Worm (Caenorhabditis elegans): ENCODE results near the gene eat-20.

DNA sequence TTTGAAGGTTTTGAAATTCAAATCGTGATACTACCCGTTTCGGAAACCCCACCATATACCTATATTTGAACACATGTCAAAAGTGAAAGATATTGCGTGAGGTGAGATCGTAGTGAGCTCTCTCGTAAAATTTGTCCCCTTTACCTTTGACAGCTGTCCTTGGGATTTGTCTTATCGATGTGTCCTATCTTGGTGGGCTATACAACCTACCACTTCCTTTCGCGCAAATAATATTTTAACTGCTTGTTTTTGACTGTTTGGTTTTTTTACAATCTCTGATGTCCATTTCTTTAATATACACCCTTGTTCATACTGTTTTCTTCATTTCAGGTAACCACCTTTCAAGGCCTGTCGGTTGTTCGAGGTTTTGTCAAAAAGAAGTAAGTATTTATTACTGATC is at the start of gene eat-20:
- TF ChIP-seq cey-2 (tag; optimal IDR thresholded peaks at IDR 0.05; ENCODE audit: borderline replicate concordance, insufficient read depth), result no peak
- no peak for TF ChIP-seq aly-2 (tag; optimal IDR thresholded peaks at IDR 0.05)
- TF ChIP-seq ama-1 (optimal IDR thresholded peaks at IDR 0.05), result no peak
- TF ChIP-seq lin-39 (tag; optimal IDR thresholded peaks at IDR 0.05), result no peak
- no peak for TF ChIP-seq skn-1 (tag; optimal IDR thresholded peaks at IDR 0.05)
- TF ChIP-seq lsy-2 (tag; optimal IDR thresholded peaks at IDR 0.05), result no peak
- TF ChIP-seq tra-1 (GFP tag; IDR thresholded peaks at IDR 0.05), result no peak
- TF ChIP-seq nhr-77 (tag; optimal IDR thresholded peaks at IDR 0.05), result no peak
- TF ChIP-seq fos-1 (tag; optimal IDR thresholded peaks at IDR 0.05), result no peak
- TF ChIP-seq zag-1 (tag; optimal IDR thresholded peaks at IDR 0.05), result no peak
- no peak for TF ChIP-seq lir-3 (tag; optimal IDR thresholded peaks at IDR 0.05)
- no peak for TF ChIP-seq jun-1 (tag; optimal IDR thresholded peaks at IDR 0.05)
- no peak for TF ChIP-seq ZK546.5 (tag; optimal IDR thresholded peaks at IDR 0.05)
